Fruit fly (Drosophila melanogaster): ENCODE data around the gene Set8.

Set8 gene

DNA sequence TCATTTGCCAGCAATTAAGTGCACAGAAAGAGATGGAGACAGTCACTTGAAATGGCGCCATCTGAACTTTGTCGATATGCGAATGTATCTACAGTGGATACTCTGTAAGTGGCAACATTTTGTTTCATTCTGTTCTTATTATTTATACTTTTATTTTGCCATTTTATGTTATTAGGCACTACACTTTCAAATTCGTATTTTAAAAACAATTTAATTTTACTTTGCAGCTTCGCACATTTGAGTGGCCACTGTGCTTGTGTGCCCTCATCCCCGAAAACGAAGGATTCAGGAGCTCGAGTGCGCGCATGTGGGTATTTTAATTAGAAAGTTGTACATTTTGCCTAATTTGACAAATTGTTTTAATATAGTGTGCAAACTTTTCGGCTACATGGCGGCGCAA, 41.6 kb downstream of the Set8 start:
- no peak for TF ChIP-seq CG7045 (GFP tag; optimal IDR thresholded peaks at IDR 0.05)
- TF ChIP-seq kay (GFP tag; ENCODE audit: borderline replicate concordance) = no peak
- no peak for TF ChIP-seq CG11617 (GFP tag; optimal IDR thresholded peaks at IDR 0.05)
- TF ChIP-seq CG33017 (tag; optimal IDR thresholded peaks at IDR 0.05) = no peak
- TF ChIP-seq cnc (optimal IDR thresholded peaks at IDR 0.05) = no peak
- TF ChIP-seq CG1620 (GFP tag; optimal IDR thresholded peaks at IDR 0.05) = no peak
- peak; percentile 7 for TF ChIP-seq CG7101 (tag; optimal IDR thresholded peaks at IDR 0.05)
- TF ChIP-seq bab1 (GFP tag; optimal IDR thresholded peaks at IDR 0.05) = peak; percentile 27

DNA sequence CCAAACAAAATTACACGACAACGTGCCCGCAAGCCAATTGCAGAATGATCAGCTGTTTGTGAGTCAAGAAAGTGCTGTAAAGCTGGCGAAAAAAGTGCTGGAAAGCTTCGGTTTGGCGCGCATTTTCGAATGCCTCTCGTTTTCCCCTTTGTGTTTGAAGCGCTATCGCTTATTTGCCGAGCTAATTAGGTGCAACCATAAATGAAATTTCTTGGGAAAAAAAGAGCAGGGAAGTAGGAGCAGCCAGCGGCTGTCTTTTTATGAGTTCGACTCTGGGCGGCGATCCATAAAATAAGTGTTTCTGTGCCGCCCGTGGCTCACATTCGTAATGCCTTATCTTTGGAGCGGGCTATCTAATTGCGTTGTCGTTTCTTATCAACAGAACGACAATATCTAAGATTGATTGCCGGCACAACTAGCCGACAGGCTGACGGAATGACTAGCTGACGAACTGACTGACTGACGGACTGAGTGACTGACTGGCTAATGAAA, 45.9 kb downstream of the Set8 start, which contains the start of gene Dnaaf5:
TSS of gene Dnaaf5 (minus strand) at position 46 of the 492 bp plus-strand sequence.
- TF ChIP-seq Crg-1 (GFP tag; optimal IDR thresholded peaks at IDR 0.05) (peak; percentile 78), CG12768 (GFP tag; optimal IDR thresholded peaks at IDR 0.05) (peak; percentile 56), CG1620 (GFP tag; optimal IDR thresholded peaks at IDR 0.05) (no peak), CG11617 (GFP tag; optimal IDR thresholded peaks at IDR 0.05) (peak; percentile 53), pad (GFP tag; optimal IDR thresholded peaks at IDR 0.05) (peak; percentile 45), kay (GFP tag; ENCODE audit: borderline replicate concordance) (peak; percentile 83), CG5204 (GFP tag; optimal IDR thresholded peaks at IDR 0.05) (peak; percentile 42), CG33017 (tag; optimal IDR thresholded peaks at IDR 0.05) (peak; percentile 20), Mnt (GFP tag; optimal IDR thresholded peaks at IDR 0.05) (peak; percentile 75), cnc (optimal IDR thresholded peaks at IDR 0.05) (no peak), CG14711 (tag; optimal IDR thresholded peaks at IDR 0.05) (no peak), toe (GFP tag; optimal IDR thresholded peaks at IDR 0.05) (peak; percentile 53), cic (GFP tag; optimal IDR thresholded peaks at IDR 0.05) (peak; percentile 63), CG7045 (GFP tag; optimal IDR thresholded peaks at IDR 0.05) (peak; percentile 55), Clk (GFP tag; optimal IDR thresholded peaks at IDR 0.05) (no peak), Hr96 (GFP tag; optimal IDR thresholded peaks at IDR 0.05) (peak; percentile 14), tj (GFP tag; optimal IDR thresholded peaks at IDR 0.05) (peak; percentile 10), CG7101 (tag; optimal IDR thresholded peaks at IDR 0.05) (peak; percentile 43), ovo (GFP tag; optimal IDR thresholded peaks at IDR 0.05) (peak; percentile 33), bab1 (GFP tag; optimal IDR thresholded peaks at IDR 0.05) (peak; percentile 4)

DNA sequence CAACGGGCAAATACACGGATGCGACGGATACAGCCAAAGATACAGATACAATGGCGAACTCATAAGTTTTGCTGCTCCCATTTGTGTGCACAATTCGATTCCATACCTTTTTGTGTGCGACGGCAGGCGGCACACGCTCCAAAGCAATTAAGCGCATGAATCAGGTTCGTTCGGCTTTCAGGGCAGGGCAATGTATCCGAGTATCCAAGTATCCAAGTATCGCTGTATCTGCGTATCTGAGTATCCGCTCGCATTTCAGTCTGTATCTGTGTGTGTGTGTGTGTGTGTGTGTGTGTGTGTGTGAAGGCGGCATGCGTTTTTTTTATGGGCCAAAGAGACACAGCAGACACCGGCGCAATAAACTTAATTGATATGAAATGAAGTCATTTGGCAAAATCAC, 47.3 kb downstream of the Set8 start:
- TF ChIP-seq tj (GFP tag; optimal IDR thresholded peaks at IDR 0.05) (peak; percentile 57), ovo (GFP tag; optimal IDR thresholded peaks at IDR 0.05) (no peak)

dm6 chr3R:14364156-14364555, 48.3 kb downstream of the Set8 start:
- TF ChIP-seq CG12768 (GFP tag; optimal IDR thresholded peaks at IDR 0.05) (peak; percentile 44), toe (GFP tag; optimal IDR thresholded peaks at IDR 0.05) (no peak), pad (GFP tag; optimal IDR thresholded peaks at IDR 0.05) (no peak), cic (GFP tag; optimal IDR thresholded peaks at IDR 0.05) (peak; percentile 19)

- TF ChIP-seq cic (GFP tag; optimal IDR thresholded peaks at IDR 0.05) = peak; percentile 3
- no peak for TF ChIP-seq CG14711 (tag; optimal IDR thresholded peaks at IDR 0.05)
- peak; percentile 6 for TF ChIP-seq bab1 (GFP tag; optimal IDR thresholded peaks at IDR 0.05)
- TF ChIP-seq Crg-1 (GFP tag; optimal IDR thresholded peaks at IDR 0.05) = no peak
- no peak for TF ChIP-seq toe (GFP tag; optimal IDR thresholded peaks at IDR 0.05)
- no peak for TF ChIP-seq CG33017 (tag; optimal IDR thresholded peaks at IDR 0.05)
- peak; percentile 96 for TF ChIP-seq tj (GFP tag; optimal IDR thresholded peaks at IDR 0.05)
- TF ChIP-seq CG11617 (GFP tag; optimal IDR thresholded peaks at IDR 0.05) = no peak
- no peak for TF ChIP-seq Clk (GFP tag; optimal IDR thresholded peaks at IDR 0.05)
- TF ChIP-seq kay (GFP tag; ENCODE audit: borderline replicate concordance) = no peak
- no peak for TF ChIP-seq Mnt (GFP tag; optimal IDR thresholded peaks at IDR 0.05)
- TF ChIP-seq cnc (optimal IDR thresholded peaks at IDR 0.05) = peak in 1 of 2 experiments; percentile 92
- TF ChIP-seq CG12768 (GFP tag; optimal IDR thresholded peaks at IDR 0.05) = peak; percentile 55
These were observed 50.1 kb downstream of the Set8 start for dm6 chr3R:14365918-14366317.

DNA sequence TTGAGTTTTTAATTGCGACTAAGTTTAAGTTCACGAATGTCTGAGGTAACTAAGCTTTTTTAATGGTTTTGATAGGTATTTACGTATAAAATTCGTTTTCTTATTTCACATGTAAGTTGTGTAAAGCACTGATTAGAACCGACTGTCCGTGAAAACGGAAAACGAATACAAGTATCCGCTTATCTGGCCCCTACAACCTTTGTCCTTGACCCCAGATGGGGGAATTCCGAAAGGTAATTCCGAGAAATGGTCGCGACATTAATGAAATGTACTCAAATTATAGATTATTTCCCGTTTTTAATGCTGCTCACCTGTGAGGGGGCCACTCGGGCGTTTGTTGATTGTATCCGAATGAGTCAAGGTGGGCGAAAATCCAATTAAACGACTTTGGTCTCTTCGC, 51.0 kb downstream of the Set8 start:
- TF ChIP-seq cic (GFP tag; optimal IDR thresholded peaks at IDR 0.05) = no peak
- no peak for TF ChIP-seq CG12768 (GFP tag; optimal IDR thresholded peaks at IDR 0.05)
- TF ChIP-seq CG1620 (GFP tag; optimal IDR thresholded peaks at IDR 0.05) = no peak
- no peak for TF ChIP-seq CG5204 (GFP tag; optimal IDR thresholded peaks at IDR 0.05)
- TF ChIP-seq CG33017 (tag; optimal IDR thresholded peaks at IDR 0.05) = no peak
- TF ChIP-seq Crg-1 (GFP tag; optimal IDR thresholded peaks at IDR 0.05) = no peak
- no peak for TF ChIP-seq CG7101 (tag; optimal IDR thresholded peaks at IDR 0.05)

dm6 chr3R:14369481-14370198, 53.8 kb downstream of the Set8 start:
- TF ChIP-seq CG5204 (GFP tag; optimal IDR thresholded peaks at IDR 0.05) = no peak
- TF ChIP-seq CG1620 (GFP tag; optimal IDR thresholded peaks at IDR 0.05) = no peak
- TF ChIP-seq CG11617 (GFP tag; optimal IDR thresholded peaks at IDR 0.05) = no peak
- TF ChIP-seq toe (GFP tag; optimal IDR thresholded peaks at IDR 0.05) = no peak
- no peak for TF ChIP-seq ovo (GFP tag; optimal IDR thresholded peaks at IDR 0.05)
- TF ChIP-seq CG33017 (tag; optimal IDR thresholded peaks at IDR 0.05) = no peak
- no peak for TF ChIP-seq pad (GFP tag; optimal IDR thresholded peaks at IDR 0.05)
- TF ChIP-seq Mnt (GFP tag; optimal IDR thresholded peaks at IDR 0.05) = peak; percentile 6
- no peak for TF ChIP-seq Hr96 (GFP tag; optimal IDR thresholded peaks at IDR 0.05)
- no peak for TF ChIP-seq cnc (optimal IDR thresholded peaks at IDR 0.05)
- peak; percentile 15 for TF ChIP-seq tj (GFP tag; optimal IDR thresholded peaks at IDR 0.05)
- TF ChIP-seq CG7045 (GFP tag; optimal IDR thresholded peaks at IDR 0.05) = peak; percentile 33
- no peak for TF ChIP-seq CG12768 (GFP tag; optimal IDR thresholded peaks at IDR 0.05)
- TF ChIP-seq CG14711 (tag; optimal IDR thresholded peaks at IDR 0.05) = no peak
- TF ChIP-seq CG7101 (tag; optimal IDR thresholded peaks at IDR 0.05) = no peak
- peak; percentile 27 for TF ChIP-seq kay (GFP tag; ENCODE audit: borderline replicate concordance)
- TF ChIP-seq cic (GFP tag; optimal IDR thresholded peaks at IDR 0.05) = no peak
- no peak for TF ChIP-seq Clk (GFP tag; optimal IDR thresholded peaks at IDR 0.05)
- no peak for TF ChIP-seq Crg-1 (GFP tag; optimal IDR thresholded peaks at IDR 0.05)
- peak; percentile 42 for TF ChIP-seq bab1 (GFP tag; optimal IDR thresholded peaks at IDR 0.05)

Measured in whole organism, adult.